Fruit fly (Drosophila melanogaster) whole organism, embryonic: ENCODE results near the gene Kmn2.

Experiments used
- Ada2b ChIP-seq: fragments of 200-800 bp; sonication (Bioruptor generic); IDR thresholded peaks from 2 replicates; pipeline ENCODE4 v1.3.6; 2022; ENCODE audit warnings: missing biosample characterization, missing genetic modification characterization
- Antp ChIP-seq: fragments of 200-800 bp; sonication (Bioruptor generic); optimal IDR thresholded peaks from 3 replicates; lab custom pipeline; 2016; ENCODE audit warnings: missing biosample characterization, missing genetic modification characterization
- BEAF-32 ChIP-seq: fragments of 200-800 bp; sonication (Bioruptor generic); optimal IDR thresholded peaks from 3 replicates; lab custom pipeline; 2017; ENCODE audit warnings: missing biosample characterization, missing genetic modification characterization, mild to moderate bottlenecking, moderate library complexity, missing genetic modification reagents
- Bgb ChIP-seq: fragments of 200-800 bp; sonication (Bioruptor generic); IDR thresholded peaks from 2 replicates; pipeline ENCODE4 v1.3.6; 2022; ENCODE audit warnings: missing biosample characterization, missing genetic modification characterization; ENCODE audit not compliant: partially characterized antibody
- BtbVII ChIP-seq: fragments of 200-800 bp; sonication (Bioruptor generic); optimal IDR thresholded peaks from 3 replicates; lab custom pipeline; 2017; ENCODE audit warnings: missing biosample characterization, mild to moderate bottlenecking, missing genetic modification characterization
- CG12659 ChIP-seq: fragments of 200-800 bp; sonication (Bioruptor generic); optimal IDR thresholded peaks from 3 replicates; lab custom pipeline; 2017; ENCODE audit warnings: mild to moderate bottlenecking, missing biosample characterization, missing genetic modification reagents, missing genetic modification characterization
- CG12769 ChIP-seq: fragments of 200-800 bp; sonication (Bioruptor generic); optimal IDR thresholded peaks from 2 replicates; lab custom pipeline; 2019; ENCODE audit warnings: missing biosample characterization, mild to moderate bottlenecking, missing genetic modification characterization, moderate library complexity
- CG13287 ChIP-seq: fragments of 200-800 bp; sonication (Bioruptor generic); IDR thresholded peaks from 2 replicates; pipeline ENCODE4 v1.3.6; 2022; ENCODE audit warnings: missing biosample characterization, missing genetic modification characterization; ENCODE audit not compliant: partially characterized antibody
- CG13624 ChIP-seq: fragments of 200-800 bp; sonication (Bioruptor generic); optimal IDR thresholded peaks from 2 replicates; lab custom pipeline; 2016; ENCODE audit warnings: missing biosample characterization, missing genetic modification characterization
- CG14667 ChIP-seq: fragments of 200-800 bp; sonication (Bioruptor generic); IDR thresholded peaks from 2 replicates; pipeline ENCODE4 v1.3.6; 2022; ENCODE audit warnings: missing biosample characterization, missing genetic modification characterization
- CG15601 ChIP-seq: fragments of 200-800 bp; sonication (Bioruptor generic); optimal IDR thresholded peaks from 3 replicates; lab custom pipeline; 2019; ENCODE audit warnings: missing biosample characterization, mild to moderate bottlenecking, missing genetic modification characterization, moderate library complexity
- CG2129 ChIP-seq: fragments of 200-800 bp; sonication (Bioruptor generic); IDR thresholded peaks from 2 replicates; pipeline ENCODE4 v1.3.6; 2022; ENCODE audit warnings: missing biosample characterization, missing genetic modification characterization; ENCODE audit not compliant: partially characterized antibody
- CG30020 ChIP-seq: fragments of 200-800 bp; optimal IDR thresholded peaks from 2 replicates; lab custom pipeline; 2019; ENCODE audit warnings: missing biosample characterization, mild to moderate bottlenecking, missing genetic modification characterization, moderate library complexity
- CG31365 ChIP-seq: fragments of 200-800 bp; sonication (Bioruptor generic); optimal IDR thresholded peaks from 2 replicates; lab custom pipeline; 2018; ENCODE audit warnings: missing biosample characterization, mild to moderate bottlenecking, missing genetic modification characterization
- CG33213 ChIP-seq: fragments of 200-800 bp; sonication (Bioruptor generic); optimal IDR thresholded peaks from 3 replicates; lab custom pipeline; 2016; ENCODE audit warnings: missing biosample characterization, missing genetic modification characterization
- CG34422 ChIP-seq: fragments of 200-800 bp; sonication (Bioruptor generic); IDR thresholded peaks from 3 replicates; pipeline ENCODE4 v1.3.6; 2022; ENCODE audit warnings: missing biosample characterization, missing genetic modification characterization
- CG3847 ChIP-seq: fragments of 200-800 bp; sonication (Bioruptor generic); IDR thresholded peaks from 2 replicates; pipeline ENCODE4 v1.3.6; 2022; ENCODE audit warnings: missing biosample characterization, missing genetic modification characterization
- CG4282 ChIP-seq: fragments of 200-800 bp; sonication (Bioruptor generic); optimal IDR thresholded peaks from 2 replicates; lab custom pipeline; 2016; ENCODE audit warnings: missing biosample characterization, missing genetic modification characterization
- CG4617 ChIP-seq: fragments of 200-800 bp; sonication (Bioruptor generic); optimal IDR thresholded peaks from 3 replicates; lab custom pipeline; 2016; ENCODE audit warnings: missing biosample characterization, missing genetic modification characterization, borderline replicate concordance
- CG6791 ChIP-seq: fragments of 200-800 bp; sonication (Bioruptor generic); IDR thresholded peaks from 3 replicates; pipeline ENCODE4 v1.3.6; 2022; ENCODE audit warnings: missing biosample characterization, missing genetic modification characterization; ENCODE audit not compliant: partially characterized antibody
- CG7987 ChIP-seq: fragments of 200-800 bp; sonication (Bioruptor generic); optimal IDR thresholded peaks from 2 replicates; lab custom pipeline; 2018; ENCODE audit warnings: missing biosample characterization, mild to moderate bottlenecking, missing genetic modification characterization, moderate library complexity
- CG8089 ChIP-seq: fragments of 200-800 bp; sonication (Bioruptor generic); optimal IDR thresholded peaks from 3 replicates; lab custom pipeline; 2016; ENCODE audit warnings: missing biosample characterization, missing genetic modification characterization
- CG8281 ChIP-seq: fragments of 200-800 bp; sonication (Bioruptor generic); optimal IDR thresholded peaks from 2 replicates; lab custom pipeline; 2018; ENCODE audit warnings: missing biosample characterization, mild to moderate bottlenecking, missing genetic modification characterization, moderate library complexity
- CG8290 ChIP-seq, 3 experiments: fragments of 200-800 bp; sonication (Bioruptor generic); optimal IDR thresholded peaks; 2 replicates each; lab custom pipeline; 2016 to 2019; ENCODE audit warnings: missing biosample characterization in 3 of 3, missing genetic modification characterization in 3 of 3, mild to moderate bottlenecking in 2 of 3, moderate library complexity in 1 of 3
- CTCF ChIP-seq: fragments of 200-800 bp; sonication (Bioruptor generic); optimal IDR thresholded peaks from 2 replicates; lab custom pipeline; 2017; ENCODE audit warnings: missing biosample characterization, mild to moderate bottlenecking, missing genetic modification characterization, moderate library complexity
- Dip2 ChIP-seq: fragments of 200-800 bp; sonication (Bioruptor generic); IDR thresholded peaks from 2 replicates; pipeline ENCODE4 v1.3.6; 2022; ENCODE audit warnings: missing biosample characterization, missing genetic modification characterization
- Dref ChIP-seq: fragments of 200-800 bp; sonication (Bioruptor generic); IDR thresholded peaks from 2 replicates; pipeline ENCODE4 v1.3.6; 2022; ENCODE audit warnings: missing biosample characterization, missing genetic modification characterization
- Fer2 ChIP-seq: fragments of 200-800 bp; sonication (Bioruptor generic); optimal IDR thresholded peaks from 2 replicates; lab custom pipeline; 2018; ENCODE audit warnings: missing biosample characterization, mild to moderate bottlenecking, missing genetic modification characterization, moderate library complexity
- MESR4 ChIP-seq: fragments of 200-800 bp; sonication (Bioruptor generic); optimal IDR thresholded peaks from 2 replicates; lab custom pipeline; 2018; ENCODE audit warnings: missing biosample characterization, mild to moderate bottlenecking, missing genetic modification characterization, moderate library complexity
- Meics ChIP-seq: fragments of 200-800 bp; sonication (Bioruptor generic); optimal IDR thresholded peaks from 2 replicates; lab custom pipeline; 2017; ENCODE audit warnings: missing biosample characterization, mild to moderate bottlenecking, missing genetic modification characterization
- Opbp ChIP-seq: fragments of 200-800 bp; sonication (Bioruptor generic); IDR thresholded peaks from 3 replicates; pipeline ENCODE4 v1.3.6; 2022; ENCODE audit warnings: missing biosample characterization, missing genetic modification characterization; ENCODE audit not compliant: partially characterized antibody
- Sry-β ChIP-seq: fragments of 200-800 bp; sonication (Bioruptor generic); optimal IDR thresholded peaks from 2 replicates; lab custom pipeline; 2018; ENCODE audit warnings: missing biosample characterization, mild to moderate bottlenecking, missing genetic modification characterization, moderate library complexity
- chm ChIP-seq: fragments of 200-800 bp; sonication (Bioruptor generic); IDR thresholded peaks from 2 replicates; pipeline ENCODE4 v1.3.6; 2022; ENCODE audit warnings: missing biosample characterization, missing genetic modification characterization
- gfzf ChIP-seq: fragments of 200-800 bp; sonication (Bioruptor generic); optimal IDR thresholded peaks from 2 replicates; lab custom pipeline; 2016; ENCODE audit warnings: missing biosample characterization, mild to moderate bottlenecking, missing genetic modification characterization, moderate library complexity
- gt ChIP-seq: fragments of 200-800 bp; sonication (Bioruptor generic); IDR thresholded peaks from 2 replicates; pipeline ENCODE4 v1.3.6; 2022; ENCODE audit warnings: missing biosample characterization, missing genetic modification characterization
- hkb ChIP-seq, 2 experiments: fragments of 200-800 bp in 1 of 2; fragments of >200 bp in 1 of 2; sonication (Bioruptor generic) in 1 of 2; IDR thresholded peaks in 1 of 2; optimal IDR thresholded peaks in 1 of 2; 2 replicates each; pipeline versions ENCODE4 v1.3.6 to Lab custom; 2017 to 2022; ENCODE audit warnings: missing biosample characterization in 1 of 2, missing genetic modification characterization in 1 of 2
- inv ChIP-seq: fragments of 200-800 bp; sonication (Bioruptor generic); IDR thresholded peaks from 2 replicates; pipeline ENCODE4 v1.3.6; 2022; ENCODE audit warnings: missing biosample characterization, missing genetic modification characterization; ENCODE audit not compliant: partially characterized antibody
- klu ChIP-seq: fragments of 200-800 bp; sonication (Bioruptor generic); IDR thresholded peaks from 2 replicates; pipeline ENCODE4 v1.3.6; 2022; ENCODE audit warnings: missing biosample characterization, missing genetic modification characterization
- lilli ChIP-seq: fragments of 200-800 bp; sonication (Bioruptor generic); optimal IDR thresholded peaks from 3 replicates; lab custom pipeline; 2016; ENCODE audit warnings: missing biosample characterization, missing genetic modification characterization
- nmo ChIP-seq: fragments of 200-800 bp; sonication (Bioruptor generic); optimal IDR thresholded peaks from 2 replicates; lab custom pipeline; 2018; ENCODE audit warnings: missing biosample characterization, mild to moderate bottlenecking, missing genetic modification characterization, moderate library complexity
- nom ChIP-seq: fragments of 200-800 bp; sonication (Bioruptor generic); optimal IDR thresholded peaks from 2 replicates; lab custom pipeline; 2017; ENCODE audit warnings: missing biosample characterization, missing genetic modification characterization, mild to moderate bottlenecking, moderate library complexity, missing genetic modification reagents
- pita ChIP-seq: fragments of 200-800 bp; sonication (Bioruptor generic); optimal IDR thresholded peaks from 2 replicates; lab custom pipeline; 2017; ENCODE audit warnings: missing biosample characterization, mild to moderate bottlenecking, missing genetic modification characterization
- ro ChIP-seq: fragments of 200-800 bp; sonication (Bioruptor generic); IDR thresholded peaks from 2 replicates; pipeline ENCODE4 v1.3.6; 2022; ENCODE audit warnings: missing biosample characterization, missing genetic modification characterization
- seq ChIP-seq: fragments of 200-800 bp; sonication (Bioruptor generic); IDR thresholded peaks from 2 replicates; pipeline ENCODE4 v1.3.6; 2022; ENCODE audit warnings: missing biosample characterization, missing genetic modification characterization
- stwl ChIP-seq: fragments of 200-800 bp; sonication (Bioruptor generic); optimal IDR thresholded peaks from 3 replicates; lab custom pipeline; 2018; ENCODE audit warnings: missing biosample characterization, mild to moderate bottlenecking, missing genetic modification characterization, moderate library complexity
- trh ChIP-seq: fragments of 200-800 bp; sonication (Bioruptor generic); optimal IDR thresholded peaks from 2 replicates; lab custom pipeline; 2016; ENCODE audit warnings: missing biosample characterization, missing genetic modification characterization
- tup ChIP-seq: fragments of 200-800 bp; sonication (Bioruptor generic); optimal IDR thresholded peaks from 2 replicates; lab custom pipeline; 2016; ENCODE audit warnings: missing biosample characterization, mild to moderate bottlenecking, missing genetic modification characterization, moderate library complexity
- vnd ChIP-seq: fragments of 200-800 bp; sonication (Bioruptor generic); IDR thresholded peaks from 3 replicates; pipeline ENCODE4 v1.3.6; 2022; ENCODE audit warnings: missing biosample characterization, missing genetic modification characterization; ENCODE audit not compliant: partially characterized antibody
- z ChIP-seq: fragments of 200-800 bp; sonication (Bioruptor generic); IDR thresholded peaks from 3 replicates; pipeline ENCODE4 v1.3.6; 2022; ENCODE audit warnings: missing biosample characterization, missing genetic modification characterization

The Kmn2 gene

dm6 chr3R:8009080-8009620 lies 8.0 kb upstream of the Kmn2 start, which contains the start of the genes CG11052 and CG3223 (continued):
- TF ChIP-seq tup (GFP tag; lab: Kevin White, UChicago) (no peak), CG34422 (no peak), klu (GFP tag; lab: Robert Waterston, UW) (no peak), gt (GFP tag; lab: Robert Waterston, UW) (no peak), Dref (peak; percentile 68), chm (GFP tag; lab: Robert Waterston, UW) (no peak), vnd (GFP tag; lab: Robert Waterston, UW) (no peak), CTCF (GFP tag; lab: Kevin White, UChicago) (peak; percentile 20), Opbp (GFP tag; lab: Robert Waterston, UW) (no peak), ro (GFP tag; lab: Robert Waterston, UW) (no peak), CG7987 (peak; percentile 21), CG6791 (0 out of 3 replicates have a peak, but pooled peaks have one; percentile 22), Meics (GFP tag; lab: Kevin White, UChicago) (peak; percentile 45), z (GFP tag; lab: Robert Waterston, UW) (no peak), CG13624 (GFP tag; lab: Kevin White, UChicago) (peak; percentile 37), CG12659 (GFP tag; lab: Kevin White, UChicago) (peak; percentile 64), CG3847 (peak; percentile 13; the same call in 1 of the 2 replicates), MESR4 (GFP tag; lab: Kevin White, UChicago) (peak; percentile 70), hkb (optimal IDR thresholded peaks at IDR 0.05; lab: Kevin White, UChicago) (no peak), hkb (GFP tag; IDR thresholded peaks at IDR 0.05; lab: Robert Waterston, UW) (no peak), Bgb (GFP tag; lab: Robert Waterston, UW) (peak; percentile 68), CG8281 (no peak), CG4282 (GFP tag; lab: Kevin White, UChicago) (no peak), CG15601 (tag; lab: Kevin White, UChicago) (peak; percentile 30), Dip2 (GFP tag; lab: Robert Waterston, UW) (no peak), CG33213 (GFP tag; lab: Kevin White, UChicago) (no peak), CG12769 (tag; lab: Kevin White, UChicago) (no peak), stwl (peak; percentile 58), BEAF-32 (peak; percentile 55), nom (peak; percentile 46), pita (no peak), CG30020 (tag; lab: Kevin White, UChicago) (peak; percentile 85), Ada2b (GFP tag; lab: Robert Waterston, UW) (no peak), nmo (GFP tag; lab: Kevin White, UChicago) (peak; percentile 21), CG13287 (GFP tag; lab: Robert Waterston, UW) (peak; percentile 68), CG8089 (GFP tag; lab: Kevin White, UChicago) (no peak), CG31365 (tag; lab: Kevin White, UChicago) (no peak), Sry-β (GFP tag; lab: Kevin White, UChicago) (peak; percentile 81), CG8290 (GFP tag; optimal IDR thresholded peaks at IDR 0.05; lab: Kevin White, UChicago) (no peak), CG8290 (tag; optimal IDR thresholded peaks at IDR 0.05; lab: Kevin White, UChicago) (peak in 1 of 2 experiments; percentile 12), lilli (GFP tag; lab: Kevin White, UChicago) (peak; percentile 25), Antp (peak; percentile 4), seq (GFP tag; lab: Robert Waterston, UW) (no peak), trh (GFP tag; lab: Kevin White, UChicago) (no peak), CG14667 (GFP tag; lab: Robert Waterston, UW) (no peak), BtbVII (GFP tag; lab: Kevin White, UChicago) (no peak), CG2129 (no peak), inv (GFP tag; lab: Robert Waterston, UW) (peak; percentile 12; the same call in 1 of the 2 replicates), Fer2 (tag; lab: Kevin White, UChicago) (no peak), CG4617 (peak; percentile 70), gfzf (GFP tag; lab: Kevin White, UChicago) (peak; percentile 49)
